Fruit fly (Drosophila melanogaster) whole organism, embryonic: Measurements from ENCODE around the gene CG14618.

Experiments used
- BtbVII ChIP-seq: fragments of 200-800 bp; sonication (Bioruptor generic); optimal IDR thresholded peaks from 3 replicates; lab custom pipeline; 2017; ENCODE audit warnings: missing biosample characterization, mild to moderate bottlenecking, missing genetic modification characterization
- CG10979 ChIP-seq: fragments of 200-800 bp; sonication (Bioruptor generic); optimal IDR thresholded peaks from 2 replicates; lab custom pipeline; 2018; ENCODE audit warnings: missing biosample characterization, mild to moderate bottlenecking, missing genetic modification characterization, moderate library complexity
- CG11504 ChIP-seq: fragments of 200-800 bp; sonication (Bioruptor generic); optimal IDR thresholded peaks from 3 replicates; lab custom pipeline; 2019; ENCODE audit warnings: missing biosample characterization, mild to moderate bottlenecking, missing genetic modification characterization, moderate library complexity
- CG12219 ChIP-seq: fragments of 200-800 bp; sonication (Bioruptor generic); optimal IDR thresholded peaks from 3 replicates; lab custom pipeline; 2018; ENCODE audit warnings: missing biosample characterization, mild to moderate bottlenecking, missing genetic modification characterization
- CG12659 ChIP-seq: fragments of 200-800 bp; sonication (Bioruptor generic); optimal IDR thresholded peaks from 3 replicates; lab custom pipeline; 2017; ENCODE audit warnings: mild to moderate bottlenecking, missing biosample characterization, missing genetic modification reagents, missing genetic modification characterization
- CG12744 ChIP-seq: fragments of 200-800 bp; sonication (Bioruptor generic); optimal IDR thresholded peaks from 2 replicates; lab custom pipeline; 2016; ENCODE audit warnings: missing biosample characterization, missing genetic modification characterization
- CG1647 ChIP-seq: fragments of 200-800 bp; sonication (Bioruptor generic); optimal IDR thresholded peaks from 3 replicates; lab custom pipeline; 2016; ENCODE audit warnings: missing biosample characterization, missing genetic modification characterization
- CG17361 ChIP-seq: fragments of 200-800 bp; sonication (Bioruptor generic); IDR thresholded peaks from 3 replicates; pipeline ENCODE4 v1.3.6; 2022; ENCODE audit warnings: missing biosample characterization, missing genetic modification characterization
- CG18262 ChIP-seq: fragments of 200-800 bp; optimal IDR thresholded peaks from 3 replicates; lab custom pipeline; 2019; ENCODE audit warnings: missing biosample characterization, mild to moderate bottlenecking, missing genetic modification characterization, moderate library complexity
- CG18599 ChIP-seq: fragments of 200-800 bp; sonication (Bioruptor generic); optimal IDR thresholded peaks from 3 replicates; lab custom pipeline; 2017; ENCODE audit warnings: missing biosample characterization, missing genetic modification characterization, mild to moderate bottlenecking, moderate library complexity, missing genetic modification reagents
- CG2129 ChIP-seq: fragments of 200-800 bp; sonication (Bioruptor generic); IDR thresholded peaks from 2 replicates; pipeline ENCODE4 v1.3.6; 2022; ENCODE audit warnings: missing biosample characterization, missing genetic modification characterization; ENCODE audit not compliant: partially characterized antibody
- CG2875 ChIP-seq: fragments of 200-800 bp; sonication (Bioruptor generic); optimal IDR thresholded peaks from 2 replicates; lab custom pipeline; 2017; ENCODE audit warnings: missing biosample characterization, mild to moderate bottlenecking, missing genetic modification characterization, missing genetic modification reagents
- CG3281 ChIP-seq: fragments of 200-800 bp; sonication (Bioruptor generic); optimal IDR thresholded peaks from 3 replicates; lab custom pipeline; 2017; ENCODE audit warnings: missing biosample characterization, mild to moderate bottlenecking, missing genetic modification characterization
- CG4820 ChIP-seq: fragments of 200-800 bp; sonication (Bioruptor generic); optimal IDR thresholded peaks from 3 replicates; lab custom pipeline; 2016; ENCODE audit warnings: missing biosample characterization, missing genetic modification characterization
- CG4854 ChIP-seq: fragments of 200-800 bp; sonication (Bioruptor generic); optimal IDR thresholded peaks from 2 replicates; lab custom pipeline; 2016; ENCODE audit warnings: missing biosample characterization, missing genetic modification characterization, inconsistent platforms
- CG7839 ChIP-seq: fragments of 200-800 bp; sonication (Bioruptor generic); optimal IDR thresholded peaks from 3 replicates; lab custom pipeline; 2018; ENCODE audit warnings: missing biosample characterization, mild to moderate bottlenecking, missing genetic modification characterization, moderate library complexity
- CG8290 ChIP-seq, 3 experiments: fragments of 200-800 bp; sonication (Bioruptor generic); optimal IDR thresholded peaks; 2 replicates each; lab custom pipeline; 2016 to 2019; ENCODE audit warnings: missing biosample characterization in 3 of 3, missing genetic modification characterization in 3 of 3, mild to moderate bottlenecking in 2 of 3, moderate library complexity in 1 of 3
- CkIIα-i1 ChIP-seq: fragments of 200-800 bp; sonication (Bioruptor generic); IDR thresholded peaks from 2 replicates; pipeline ENCODE4 v1.3.6; 2022; ENCODE audit warnings: missing biosample characterization, missing genetic modification characterization
- Deaf1 ChIP-seq: fragments of 200-800 bp; optimal IDR thresholded peaks from 3 replicates; lab custom pipeline; 2019; ENCODE audit warnings: missing biosample characterization, mild to moderate bottlenecking, missing genetic modification characterization, moderate library complexity
- Elba2 ChIP-seq: fragments of 200-800 bp; sonication (Bioruptor generic); optimal IDR thresholded peaks from 3 replicates; lab custom pipeline; 2016; ENCODE audit warnings: missing biosample characterization, missing genetic modification characterization
- Hr3 ChIP-seq: fragments of 200-800 bp; sonication (Bioruptor generic); optimal IDR thresholded peaks from 3 replicates; lab custom pipeline; 2016; ENCODE audit warnings: missing biosample characterization, missing genetic modification characterization
- Nf-YA ChIP-seq: fragments of 200-800 bp; sonication (Bioruptor generic); IDR thresholded peaks from 2 replicates; pipeline ENCODE4 v1.3.6; 2022; ENCODE audit warnings: missing biosample characterization, missing genetic modification characterization
- Oli ChIP-seq: fragments of 200-800 bp; sonication (Bioruptor generic); optimal IDR thresholded peaks from 2 replicates; lab custom pipeline; 2018; ENCODE audit warnings: missing biosample characterization, mild to moderate bottlenecking, missing genetic modification characterization, moderate library complexity
- Optix ChIP-seq: fragments of 200-800 bp; sonication (Bioruptor generic); IDR thresholded peaks from 3 replicates; pipeline ENCODE4 v1.3.6; 2022; ENCODE audit warnings: missing biosample characterization, missing genetic modification characterization
- Taf1 ChIP-seq: fragments of 200-800 bp; sonication (Bioruptor generic); IDR thresholded peaks from 2 replicates; pipeline ENCODE4 v1.3.6; 2022; ENCODE audit warnings: missing biosample characterization, missing genetic modification characterization
- Xbp1 ChIP-seq: fragments of 200-800 bp; sonication (Bioruptor generic); optimal IDR thresholded peaks from 3 replicates; lab custom pipeline; 2016; ENCODE audit warnings: missing biosample characterization, mild to moderate bottlenecking, missing genetic modification characterization
- ara ChIP-seq: fragments of 200-800 bp; sonication (Bioruptor generic); IDR thresholded peaks from 2 replicates; pipeline ENCODE4 v1.3.6; 2022; ENCODE audit warnings: missing biosample characterization, missing genetic modification characterization
- bcd ChIP-seq: fragments of 200-800 bp; sonication (Bioruptor generic); optimal IDR thresholded peaks from 2 replicates; lab custom pipeline; 2017; ENCODE audit warnings: missing biosample characterization, mild to moderate bottlenecking, missing genetic modification characterization
- br ChIP-seq: fragments of >200 bp; optimal IDR thresholded peaks from 2 replicates; lab custom pipeline; 2017
- caup ChIP-seq: fragments of 200-800 bp; sonication (Bioruptor generic); optimal IDR thresholded peaks from 3 replicates; lab custom pipeline; 2017; ENCODE audit warnings: missing biosample characterization, mild to moderate bottlenecking, missing genetic modification characterization, moderate library complexity; ENCODE audit not compliant: severe bottlenecking
- chn ChIP-seq: fragments of 200-800 bp; sonication (Bioruptor generic); optimal IDR thresholded peaks from 2 replicates; lab custom pipeline; 2016; ENCODE audit warnings: missing biosample characterization, missing genetic modification characterization
- crol ChIP-seq: fragments of 200-800 bp; sonication (Bioruptor generic); IDR thresholded peaks from 2 replicates; pipeline ENCODE4 v1.3.6; 2022; ENCODE audit warnings: missing biosample characterization, missing genetic modification characterization
- da ChIP-seq: fragments of 200-800 bp; sonication (Bioruptor generic); optimal IDR thresholded peaks from 2 replicates; lab custom pipeline; 2016; ENCODE audit warnings: missing biosample characterization, missing genetic modification characterization
- dpn ChIP-seq, 2 experiments: fragments of 200-800 bp; sonication (Bioruptor generic); optimal IDR thresholded peaks; 3 replicates each; lab custom pipeline; 2016; ENCODE audit warnings: missing biosample characterization in 2 of 2, missing genetic modification characterization in 2 of 2
- eyg ChIP-seq: fragments of 200-800 bp; sonication (Bioruptor generic); optimal IDR thresholded peaks from 3 replicates; lab custom pipeline; 2016; ENCODE audit warnings: missing biosample characterization, missing genetic modification characterization
- gcm2 ChIP-seq: fragments of 200-800 bp; sonication (Bioruptor generic); optimal IDR thresholded peaks from 2 replicates; lab custom pipeline; 2016; ENCODE audit warnings: missing biosample characterization, missing genetic modification characterization
- gsb-n ChIP-seq: fragments of 200-800 bp; sonication (Bioruptor generic); optimal IDR thresholded peaks from 3 replicates; lab custom pipeline; 2018; ENCODE audit warnings: missing biosample characterization, mild to moderate bottlenecking, missing genetic modification characterization
- lab ChIP-seq: fragments of 200-800 bp; sonication (Bioruptor generic); optimal IDR thresholded peaks from 3 replicates; lab custom pipeline; 2017; ENCODE audit warnings: missing biosample characterization, missing genetic modification characterization, mild to moderate bottlenecking, moderate library complexity, missing genetic modification reagents
- nmo ChIP-seq: fragments of 200-800 bp; sonication (Bioruptor generic); optimal IDR thresholded peaks from 2 replicates; lab custom pipeline; 2018; ENCODE audit warnings: missing biosample characterization, mild to moderate bottlenecking, missing genetic modification characterization, moderate library complexity
- nom ChIP-seq: fragments of 200-800 bp; sonication (Bioruptor generic); optimal IDR thresholded peaks from 2 replicates; lab custom pipeline; 2017; ENCODE audit warnings: missing biosample characterization, missing genetic modification characterization, mild to moderate bottlenecking, moderate library complexity, missing genetic modification reagents
- org-1 ChIP-seq: fragments of 200-800 bp; sonication (Bioruptor generic); optimal IDR thresholded peaks from 2 replicates; lab custom pipeline; 2017; ENCODE audit warnings: missing biosample characterization, missing genetic modification characterization
- phol ChIP-seq: fragments of 200-800 bp; sonication (Bioruptor generic); optimal IDR thresholded peaks from 3 replicates; lab custom pipeline; 2018; ENCODE audit warnings: missing biosample characterization, mild to moderate bottlenecking, missing genetic modification characterization, moderate library complexity
- pita ChIP-seq: fragments of 200-800 bp; sonication (Bioruptor generic); optimal IDR thresholded peaks from 2 replicates; lab custom pipeline; 2017; ENCODE audit warnings: missing biosample characterization, mild to moderate bottlenecking, missing genetic modification characterization
- psq ChIP-seq: fragments of 200-800 bp; sonication (Bioruptor generic); optimal IDR thresholded peaks from 2 replicates; lab custom pipeline; 2017; ENCODE audit warnings: missing biosample characterization, missing genetic modification characterization
- pzg ChIP-seq: fragments of 200-800 bp; sonication (Bioruptor generic); optimal IDR thresholded peaks from 3 replicates; lab custom pipeline; 2018; ENCODE audit warnings: missing biosample characterization, mild to moderate bottlenecking, missing genetic modification characterization, moderate library complexity
- salm ChIP-seq: fragments of 200-800 bp; sonication (Bioruptor generic); optimal IDR thresholded peaks from 2 replicates; lab custom pipeline; 2018; ENCODE audit warnings: missing biosample characterization, mild to moderate bottlenecking, missing genetic modification characterization
- schlank ChIP-seq: fragments of 200-800 bp; sonication (Bioruptor generic); optimal IDR thresholded peaks from 2 replicates; lab custom pipeline; 2018; ENCODE audit warnings: missing biosample characterization, mild to moderate bottlenecking, missing genetic modification characterization
- tll ChIP-seq, 2 experiments: fragments of 200-800 bp in 1 of 2; fragments of >200 bp in 1 of 2; sonication (Bioruptor generic) in 1 of 2; optimal IDR thresholded peaks; 2 replicates each; lab custom pipeline; 2017 to 2019; ENCODE audit warnings: missing biosample characterization in 2 of 2, missing genetic modification characterization in 2 of 2, mild to moderate bottlenecking in 1 of 2, moderate library complexity in 1 of 2
- tna ChIP-seq: fragments of 200-800 bp; sonication (Bioruptor generic); IDR thresholded peaks from 2 replicates; pipeline ENCODE4 v1.3.6; 2022; ENCODE audit warnings: missing biosample characterization, missing genetic modification characterization; ENCODE audit not compliant: partially characterized antibody
- vfl ChIP-seq: fragments of 200-800 bp; sonication (Bioruptor generic); optimal IDR thresholded peaks from 2 replicates; lab custom pipeline; 2016; ENCODE audit warnings: missing biosample characterization, missing genetic modification characterization

The CG14618 gene

dm6 chrX:22479207-22479820, 5.8 kb downstream of the CG14618 start (continued):
- TF ChIP-seq tna (GFP tag; lab: Robert Waterston, UW): no peak
- TF ChIP-seq crol (GFP tag; lab: Robert Waterston, UW): no peak
- no peak for TF ChIP-seq Elba2 (GFP tag; lab: Kevin White, UChicago)
- no peak for TF ChIP-seq lab (GFP tag; lab: Kevin White, UChicago)
- no peak for TF ChIP-seq psq (GFP tag; lab: Kevin White, UChicago)
- peak; percentile 3 for TF ChIP-seq CG10979 (tag; lab: Kevin White, UChicago)
- no peak for TF ChIP-seq schlank (tag; lab: Kevin White, UChicago)
- TF ChIP-seq CG2129 (GFP tag; lab: Robert Waterston, UW): no peak
- no peak for TF ChIP-seq Hr3 (GFP tag; lab: Kevin White, UChicago)
- TF ChIP-seq CG1647 (GFP tag; lab: Kevin White, UChicago): no peak
- no peak for TF ChIP-seq pita (GFP tag; lab: Kevin White, UChicago)
- TF ChIP-seq CG12659 (GFP tag; lab: Kevin White, UChicago): no peak
- peak; percentile 41 for TF ChIP-seq phol
- TF ChIP-seq org-1: no peak
- peak; percentile 55; the same call in 1 of the 3 replicates for TF ChIP-seq CG17361 (GFP tag; lab: Robert Waterston, UW)
- TF ChIP-seq CG18262 (tag; lab: Kevin White, UChicago): peak; percentile 58
- TF ChIP-seq Oli: peak; percentile 12
- TF ChIP-seq salm (tag; lab: Kevin White, UChicago): no peak
- TF ChIP-seq pzg (GFP tag; lab: Kevin White, UChicago): no peak
- TF ChIP-seq ara (GFP tag; lab: Robert Waterston, UW): no peak
- no peak for TF ChIP-seq gsb-n (tag; lab: Kevin White, UChicago)
- TF ChIP-seq Deaf1 (tag; lab: Kevin White, UChicago): no peak
- peak; percentile 30 for TF ChIP-seq CG7839 (tag; lab: Kevin White, UChicago)
- TF ChIP-seq BtbVII (GFP tag; lab: Kevin White, UChicago): peak; percentile 12
- TF ChIP-seq chn (GFP tag; lab: Kevin White, UChicago): no peak
- TF ChIP-seq dpn (GFP tag; optimal IDR thresholded peaks at IDR 0.05; lab: Kevin White, UChicago): peak in 1 of 2 experiments; percentile 9
- no peak for TF ChIP-seq Nf-YA (GFP tag; lab: Robert Waterston, UW)
- no peak for TF ChIP-seq vfl
- no peak for TF ChIP-seq Taf1 (GFP tag; lab: Robert Waterston, UW)
- peak; percentile 5 for TF ChIP-seq Xbp1 (GFP tag; lab: Kevin White, UChicago)
- no peak for TF ChIP-seq bcd (GFP tag; lab: Kevin White, UChicago)
- no peak for TF ChIP-seq CG2875 (GFP tag; lab: Kevin White, UChicago)
- TF ChIP-seq br: no peak
- TF ChIP-seq gcm2: no peak
- no peak for TF ChIP-seq eyg (GFP tag; lab: Kevin White, UChicago)
- peak; percentile 38 for TF ChIP-seq nmo
- TF ChIP-seq nom (GFP tag; lab: Kevin White, UChicago): no peak
- no peak for TF ChIP-seq CG12219 (GFP tag; lab: Kevin White, UChicago)
- no peak for TF ChIP-seq Optix
- peak; percentile 44 for TF ChIP-seq CG11504 (tag; lab: Kevin White, UChicago)
- no peak for TF ChIP-seq tll (GFP tag; optimal IDR thresholded peaks at IDR 0.05; lab: Kevin White, UChicago)
- TF ChIP-seq CG4820: no peak
- no peak for TF ChIP-seq CG3281 (GFP tag; lab: Kevin White, UChicago)
- no peak for TF ChIP-seq CG12744 (GFP tag; lab: Kevin White, UChicago)
- TF ChIP-seq CG8290 (GFP tag; optimal IDR thresholded peaks at IDR 0.05; lab: Kevin White, UChicago): no peak
- no peak for TF ChIP-seq CG8290 (tag; optimal IDR thresholded peaks at IDR 0.05; lab: Kevin White, UChicago)
- TF ChIP-seq CkIIα-i1 (GFP tag; lab: Robert Waterston, UW): no peak
- TF ChIP-seq CG18599 (GFP tag; lab: Kevin White, UChicago): no peak
- no peak for TF ChIP-seq CG4854 (GFP tag; lab: Kevin White, UChicago)
- no peak for TF ChIP-seq da
- TF ChIP-seq caup: no peak
